Comparison of ENCODE assay signal across 5 worm cellular contexts in genomic region chrIII:8731973-8732372, ce11.
TF ChIP-seq lines count a peak whose summit lies in the region.

No protein-coding gene starts in this region.

TF ChIP-seq in whole organism, L1 larva, 84 proteins besides CTCF, POLR2A, EP300 and RAD21:
- TF ChIP-seq irx-1 (tag; optimal IDR thresholded peaks at IDR 0.05; lab: Kevin White, UChicago) (no peak), nhr-90 (tag; optimal IDR thresholded peaks at IDR 0.05; lab: Kevin White, UChicago; ENCODE audit: poor library complexity) (peak; percentile 12), ets-5 (GFP tag; IDR thresholded peaks at IDR 0.05; lab: Robert Waterston, UW) (no peak), nhr-71 (tag; optimal IDR thresholded peaks at IDR 0.05; lab: Kevin White, UChicago) (peak; percentile 45), jun-1 (tag; optimal IDR thresholded peaks at IDR 0.05; lab: Kevin White, UChicago) (no peak), blmp-1 (tag; optimal IDR thresholded peaks at IDR 0.05; lab: Kevin White, UChicago) (peak; percentile 36), lin-14 (GFP tag; optimal IDR thresholded peaks at IDR 0.05; lab: Kevin White, UChicago) (peak; percentile 50), elt-3 (tag; optimal IDR thresholded peaks at IDR 0.05; lab: Kevin White, UChicago) (peak in 1 of 6 experiments; percentile 54), mdl-1 (tag; optimal IDR thresholded peaks at IDR 0.05; lab: Kevin White, UChicago) (peak in 1 of 2 experiments; percentile 54), lin-35 (GFP tag; optimal IDR thresholded peaks at IDR 0.05; lab: Kevin White, UChicago) (peak in 1 of 2 experiments; percentile 40), snu-23 (GFP tag; optimal IDR thresholded peaks at IDR 0.05; lab: Kevin White, UChicago) (peak; percentile 30)

TF ChIP-seq in whole organism, L2 larva, 48 proteins besides CTCF, POLR2A, EP300 and RAD21 (continues in another document):
- TF ChIP-seq ztf-4 (tag; optimal IDR thresholded peaks at IDR 0.05; lab: Kevin White, UChicago): peak; percentile 54
- no peak for TF ChIP-seq mab-5 (tag; optimal IDR thresholded peaks at IDR 0.05; lab: Kevin White, UChicago)
- no peak for TF ChIP-seq peb-1 (tag; optimal IDR thresholded peaks at IDR 0.05; lab: Kevin White, UChicago)
- TF ChIP-seq dmd-4 (tag; optimal IDR thresholded peaks at IDR 0.05; lab: Kevin White, UChicago): no peak
- no peak for TF ChIP-seq Y55F3AM.14 (GFP tag; optimal IDR thresholded peaks at IDR 0.05; lab: Kevin White, UChicago)
- TF ChIP-seq lin-39 (tag; optimal IDR thresholded peaks at IDR 0.05; lab: Kevin White, UChicago): no peak
- peak; percentile 25 for TF ChIP-seq nhr-25 (tag; optimal IDR thresholded peaks at IDR 0.05; lab: Kevin White, UChicago)
- no peak for TF ChIP-seq nhr-12 (tag; optimal IDR thresholded peaks at IDR 0.05; lab: Kevin White, UChicago)
- peak in 1 of 2 experiments; percentile 18 for TF ChIP-seq lsy-2 (tag; optimal IDR thresholded peaks at IDR 0.05; lab: Kevin White, UChicago)
- TF ChIP-seq sma-9 (GFP tag; optimal IDR thresholded peaks at IDR 0.05; lab: Kevin White, UChicago): peak; percentile 73
- no peak for TF ChIP-seq sma-9 (tag; optimal IDR thresholded peaks at IDR 0.05; lab: Kevin White, UChicago)
- no peak for TF ChIP-seq nhr-10 (tag; optimal IDR thresholded peaks at IDR 0.05; lab: Kevin White, UChicago)
- no peak for TF ChIP-seq skn-1 (tag; optimal IDR thresholded peaks at IDR 0.05; lab: Kevin White, UChicago)
- TF ChIP-seq ZK546.5 (tag; optimal IDR thresholded peaks at IDR 0.05; lab: Kevin White, UChicago): no peak
- TF ChIP-seq aly-2 (tag; optimal IDR thresholded peaks at IDR 0.05; lab: Kevin White, UChicago): no peak
- no peak for TF ChIP-seq nhr-23 (tag; optimal IDR thresholded peaks at IDR 0.05; lab: Kevin White, UChicago)
- TF ChIP-seq unc-55 (GFP tag; optimal IDR thresholded peaks at IDR 0.05; lab: Kevin White, UChicago): no peak
- no peak for TF ChIP-seq unc-39 (tag; optimal IDR thresholded peaks at IDR 0.05; lab: Kevin White, UChicago)
- no peak for TF ChIP-seq fos-1 (tag; optimal IDR thresholded peaks at IDR 0.05; lab: Kevin White, UChicago)
- no peak for TF ChIP-seq R02D3.7 (tag; optimal IDR thresholded peaks at IDR 0.05; lab: Kevin White, UChicago)
- TF ChIP-seq crh-2 (tag; optimal IDR thresholded peaks at IDR 0.05; lab: Kevin White, UChicago): no peak
- no peak for TF ChIP-seq alr-1 (tag; optimal IDR thresholded peaks at IDR 0.05; lab: Kevin White, UChicago)

TF ChIP-seq in whole organism, L3 larva, 47 proteins besides CTCF, POLR2A, EP300 and RAD21:
- no peak for TF ChIP-seq elt-3 (tag; optimal IDR thresholded peaks at IDR 0.05; lab: Kevin White, UChicago)
- TF ChIP-seq nhr-43 (tag; optimal IDR thresholded peaks at IDR 0.05; lab: Kevin White, UChicago; ENCODE audit: poor library complexity, severe bottlenecking): peak; percentile 0
- peak; percentile 42 for TF ChIP-seq nfya-1 (tag; optimal IDR thresholded peaks at IDR 0.05; lab: Kevin White, UChicago; ENCODE audit: insufficient read depth)
- TF ChIP-seq lin-15B (tag; optimal IDR thresholded peaks at IDR 0.05; lab: Kevin White, UChicago): no peak
- peak; percentile 35 for TF ChIP-seq nhr-25 (tag; optimal IDR thresholded peaks at IDR 0.05; lab: Kevin White, UChicago)
- peak; percentile 0 for TF ChIP-seq elt-2 (tag; optimal IDR thresholded peaks at IDR 0.05; lab: Kevin White, UChicago)

TF ChIP-seq in whole organism, L4 larva, 104 proteins besides CTCF, POLR2A, EP300 and RAD21 (continues in another document):
- TF ChIP-seq mdl-1 (tag; optimal IDR thresholded peaks at IDR 0.05; lab: Kevin White, UChicago) (peak; percentile 56 to 84), daf-19 (GFP tag; conservative IDR thresholded peaks at IDR 0.05; lab: Robert Waterston, UW) (no peak), madf-9 (GFP tag; conservative IDR thresholded peaks at IDR 0.05; lab: Robert Waterston, UW) (0 out of 2 replicates have a peak, but pooled peaks have one; percentile 2), F10B5.3 (tag; optimal IDR thresholded peaks at IDR 0.05; lab: Kevin White, UChicago) (no peak), tag-97 (GFP tag; IDR thresholded peaks at IDR 0.05; lab: Robert Waterston, UW) (no peak), lsy-2 (tag; optimal IDR thresholded peaks at IDR 0.05; lab: Kevin White, UChicago) (peak in 1 of 2 experiments; percentile 23), nhr-10 (tag; optimal IDR thresholded peaks at IDR 0.05; lab: Kevin White, UChicago) (no peak), mep-1 (tag; optimal IDR thresholded peaks at IDR 0.05; lab: Kevin White, UChicago) (no peak), mxl-3 (GFP tag; optimal IDR thresholded peaks at IDR 0.05; lab: Kevin White, UChicago) (peak; percentile 91), nhr-11 (tag; optimal IDR thresholded peaks at IDR 0.05; lab: Kevin White, UChicago) (peak; percentile 6), fos-1 (tag; optimal IDR thresholded peaks at IDR 0.05; lab: Kevin White, UChicago) (no peak), snpc-1.2 (GFP tag; IDR thresholded peaks at IDR 0.05; lab: Robert Waterston, UW) (no peak), mdt-29 (GFP tag; IDR thresholded peaks at IDR 0.05; lab: Robert Waterston, UW) (no peak), zfp-3 (GFP tag; conservative IDR thresholded peaks at IDR 0.05; lab: Robert Waterston, UW) (no peak), nhr-6 (tag; optimal IDR thresholded peaks at IDR 0.05; lab: Kevin White, UChicago) (no peak), cey-2 (tag; optimal IDR thresholded peaks at IDR 0.05; lab: Kevin White, UChicago; ENCODE audit: borderline replicate concordance, insufficient read depth) (peak; percentile 37), nhr-237 (tag; optimal IDR thresholded peaks at IDR 0.05; lab: Kevin White, UChicago) (no peak), ZK546.5 (tag; optimal IDR thresholded peaks at IDR 0.05; lab: Kevin White, UChicago) (no peak), T26A8.4 (GFP tag; IDR thresholded peaks at IDR 0.05; lab: Robert Waterston, UW) (no peak), spr-3 (GFP tag; optimal IDR thresholded peaks at IDR 0.05; lab: Kevin White, UChicago) (no peak), aha-1 (tag; lab: Kevin White, UChicago) (no peak), tra-1 (GFP tag; IDR thresholded peaks at IDR 0.05; lab: Robert Waterston, UW) (peak; percentile 32; the same call in 1 of the 2 replicates), Y105C5A.15 (GFP tag; IDR thresholded peaks at IDR 0.05; lab: Robert Waterston, UW) (no peak), ztf-7 (tag; optimal IDR thresholded peaks at IDR 0.05; lab: Kevin White, UChicago) (no peak), R02D3.7 (tag; optimal IDR thresholded peaks at IDR 0.05; lab: Kevin White, UChicago) (no peak), hlh-30 (tag; optimal IDR thresholded peaks at IDR 0.05; lab: Kevin White, UChicago; ENCODE audit: insufficient read depth) (peak; percentile 82), mes-2 (tag; optimal IDR thresholded peaks at IDR 0.05; lab: Kevin White, UChicago; ENCODE audit: poor library complexity, severe bottlenecking) (peak; percentile 19), D1046.2 (GFP tag; IDR thresholded peaks at IDR 0.05; lab: Robert Waterston, UW) (no peak), T20F7.1 (GFP tag; optimal IDR thresholded peaks at IDR 0.05; lab: Kevin White, UChicago) (no peak)

TF ChIP-seq in whole organism, young adult, 124 proteins besides CTCF, POLR2A, EP300 and RAD21:
- TF ChIP-seq C06A6.2 (GFP tag; conservative IDR thresholded peaks at IDR 0.05; lab: Robert Waterston, UW) (peak; percentile 49; the same call in 1 of the 2 replicates), F55B11.4 (tag; optimal IDR thresholded peaks at IDR 0.05; lab: Kevin White, UChicago; ENCODE audit: borderline replicate concordance, insufficient read depth) (no peak), somi-1 (GFP tag; optimal IDR thresholded peaks at IDR 0.05; lab: Kevin White, UChicago) (peak; percentile 8)
